Fruit fly (Drosophila melanogaster): ENCODE results near the gene PIG-S.

- no peak for TF ChIP-seq usp (GFP tag; optimal IDR thresholded peaks at IDR 0.05)
- TF ChIP-seq OdsH (GFP tag; optimal IDR thresholded peaks at IDR 0.05) = no peak
- TF ChIP-seq pan (optimal IDR thresholded peaks at IDR 0.05) = no peak
- no peak for TF ChIP-seq tai (GFP tag; optimal IDR thresholded peaks at IDR 0.05)
- no peak for TF ChIP-seq CG9705 (GFP tag; optimal IDR thresholded peaks at IDR 0.05)
- no peak for TF ChIP-seq h (GFP tag; optimal IDR thresholded peaks at IDR 0.05)
- no peak for TF ChIP-seq Dfd (GFP tag; optimal IDR thresholded peaks at IDR 0.05)
These were observed 47.7 kb upstream of the PIG-S start for dm6 chr3R:24965403-24965802.

Measured in whole organism, wandering third instar larva.